Fruit fly (Drosophila melanogaster): ENCODE results near the gene Pdp1.

The Pdp1 gene

dm6 chr3L:7911765-7912556 is 44.8 kb upstream of the Pdp1 start, which contains the start of the genes pbl and CG8281 (continued):
- TF ChIP-seq otp (GFP tag; IDR thresholded peaks at IDR 0.05), result no peak
- no peak for TF ChIP-seq Hmx (GFP tag; optimal IDR thresholded peaks at IDR 0.05)
- peak; percentile 78 for TF ChIP-seq bbx (GFP tag; IDR thresholded peaks at IDR 0.05; ENCODE audit: partially characterized antibody)
- TF ChIP-seq pnt (GFP tag; optimal IDR thresholded peaks at IDR 0.05), result peak; percentile 21
- peak; percentile 38 for TF ChIP-seq CG13624 (GFP tag; optimal IDR thresholded peaks at IDR 0.05)
- TF ChIP-seq CG10274 (GFP tag; optimal IDR thresholded peaks at IDR 0.05), result no peak
- TF ChIP-seq cas (GFP tag; IDR thresholded peaks at IDR 0.05), result no peak
- TF ChIP-seq Dad (GFP tag; optimal IDR thresholded peaks at IDR 0.05), result peak; percentile 0
- TF ChIP-seq al (GFP tag; IDR thresholded peaks at IDR 0.05), result peak; percentile 35; the same call in 1 of the 2 replicates
- TF ChIP-seq CG10959 (GFP tag; IDR thresholded peaks at IDR 0.05), result peak; percentile 38; the same call in 1 of the 2 replicates
- no peak for TF ChIP-seq eve (GFP tag; optimal IDR thresholded peaks at IDR 0.05)
- no peak for TF ChIP-seq fd102C (GFP tag; optimal IDR thresholded peaks at IDR 0.05)
- peak; percentile 54 for TF ChIP-seq Lhr (GFP tag; optimal IDR thresholded peaks at IDR 0.05)
- TF ChIP-seq pan (optimal IDR thresholded peaks at IDR 0.05), result no peak
- TF ChIP-seq pan (GFP tag; optimal IDR thresholded peaks at IDR 0.05 in 1 of 2, IDR thresholded peaks at IDR 0.05 in 1 of 2), result peak in 1 of 2 experiments; percentile 54
- TF ChIP-seq CG17359 (tag; optimal IDR thresholded peaks at IDR 0.05), result peak; percentile 59
- TF ChIP-seq Atf3 (GFP tag; optimal IDR thresholded peaks at IDR 0.05), result peak; percentile 17
- TF ChIP-seq salm (tag; optimal IDR thresholded peaks at IDR 0.05), result no peak
- TF ChIP-seq CG10565 (GFP tag; optimal IDR thresholded peaks at IDR 0.05), result no peak
- TF ChIP-seq MTF-1 (GFP tag; optimal IDR thresholded peaks at IDR 0.05; ENCODE audit: borderline replicate concordance), result no peak
- TF ChIP-seq odd (GFP tag; optimal IDR thresholded peaks at IDR 0.05), result no peak
- peak; percentile 86 for TF ChIP-seq CG13287 (GFP tag; IDR thresholded peaks at IDR 0.05; ENCODE audit: partially characterized antibody)
- no peak for TF ChIP-seq CG8388 (GFP tag; optimal IDR thresholded peaks at IDR 0.05)
- peak; percentile 45 for TF ChIP-seq CG2129 (GFP tag; IDR thresholded peaks at IDR 0.05; ENCODE audit: partially characterized antibody)
- peak; percentile 28 to 50 for TF ChIP-seq chif (GFP tag; optimal IDR thresholded peaks at IDR 0.05)
- TF ChIP-seq CG13123 (GFP tag; optimal IDR thresholded peaks at IDR 0.05), result peak; percentile 35
- TF ChIP-seq pum (GFP tag; optimal IDR thresholded peaks at IDR 0.05), result no peak
- TF ChIP-seq CG11560 (tag; IDR thresholded peaks at IDR 0.05), result 0 out of 3 replicates have a peak, but pooled peaks have one; percentile 16
- no peak for TF ChIP-seq Doc2 (GFP tag; IDR thresholded peaks at IDR 0.05)
- no peak for TF ChIP-seq crol (GFP tag; IDR thresholded peaks at IDR 0.05)
- TF ChIP-seq wdn (GFP tag; IDR thresholded peaks at IDR 0.05), result peak; percentile 52; the same call in 1 of the 2 replicates
- TF ChIP-seq Deaf1 (tag; optimal IDR thresholded peaks at IDR 0.05), result no peak
- no peak for TF ChIP-seq wor (GFP tag; IDR thresholded peaks at IDR 0.05)
- TF ChIP-seq unc-4 (GFP tag; IDR thresholded peaks at IDR 0.05; ENCODE audit: partially characterized antibody), result peak; percentile 79
- no peak for TF ChIP-seq GATAe (GFP tag; conservative IDR thresholded peaks at IDR 0.05)
- TF ChIP-seq ttk (GFP tag; IDR thresholded peaks at IDR 0.05), result no peak
- TF ChIP-seq Atf-2 (GFP tag; optimal IDR thresholded peaks at IDR 0.05), result no peak
- peak; percentile 41 for TF ChIP-seq CG15601 (tag; optimal IDR thresholded peaks at IDR 0.05)
- peak; percentile 62 for TF ChIP-seq CoRest (tag; optimal IDR thresholded peaks at IDR 0.05)
- no peak for TF ChIP-seq pb (GFP tag; optimal IDR thresholded peaks at IDR 0.05)
- TF ChIP-seq CG30431 (GFP tag; optimal IDR thresholded peaks at IDR 0.05), result no peak
- peak; percentile 82 for TF ChIP-seq CG34224 (GFP tag; IDR thresholded peaks at IDR 0.05; ENCODE audit: partially characterized antibody)
- peak; percentile 56 for TF ChIP-seq phol (tag; optimal IDR thresholded peaks at IDR 0.05)
